Fruit fly (Drosophila melanogaster) whole organism, embryonic: Measurements from ENCODE around the gene CG6040.

ENCODE experiments used
- Atf3 ChIP-seq: fragments of 200-800 bp; sonication (Bioruptor generic); optimal IDR thresholded peaks from 3 replicates; lab custom pipeline; 2016; ENCODE audit warnings: missing biosample characterization, missing genetic modification characterization
- Blimp-1 ChIP-seq: fragments of 200-800 bp; sonication (Bioruptor generic); optimal IDR thresholded peaks from 3 replicates; lab custom pipeline; 2018; ENCODE audit warnings: missing biosample characterization, missing genetic modification characterization, mild to moderate bottlenecking, moderate library complexity, missing genetic modification reagents
- CG10274 ChIP-seq: fragments of 200-800 bp; sonication (Bioruptor generic); optimal IDR thresholded peaks from 3 replicates; lab custom pipeline; 2017; ENCODE audit warnings: missing biosample characterization, mild to moderate bottlenecking, missing genetic modification characterization
- CG10654 ChIP-seq: fragments of 200-800 bp; sonication (Bioruptor generic); optimal IDR thresholded peaks from 2 replicates; lab custom pipeline; 2016; ENCODE audit warnings: missing biosample characterization, missing genetic modification characterization
- CG12236 ChIP-seq: fragments of 200-800 bp; sonication (Bioruptor generic); optimal IDR thresholded peaks from 2 replicates; lab custom pipeline; 2016; ENCODE audit warnings: missing biosample characterization, missing genetic modification characterization
- CG13624 ChIP-seq: fragments of 200-800 bp; sonication (Bioruptor generic); optimal IDR thresholded peaks from 2 replicates; lab custom pipeline; 2016; ENCODE audit warnings: missing biosample characterization, missing genetic modification characterization
- CG13775 ChIP-seq: fragments of 200-800 bp; sonication (Bioruptor generic); optimal IDR thresholded peaks from 3 replicates; lab custom pipeline; 2017; ENCODE audit warnings: missing biosample characterization, mild to moderate bottlenecking, missing genetic modification characterization
- CG14965 ChIP-seq: fragments of 200-800 bp; sonication (Bioruptor generic); optimal IDR thresholded peaks from 2 replicates; lab custom pipeline; 2016; ENCODE audit warnings: missing biosample characterization, missing genetic modification characterization, borderline replicate concordance
- CG1647 ChIP-seq: fragments of 200-800 bp; sonication (Bioruptor generic); optimal IDR thresholded peaks from 3 replicates; lab custom pipeline; 2016; ENCODE audit warnings: missing biosample characterization, missing genetic modification characterization
- CG2120 ChIP-seq: fragments of 200-800 bp; sonication (Bioruptor generic); optimal IDR thresholded peaks from 3 replicates; lab custom pipeline; 2016; ENCODE audit warnings: missing biosample characterization, missing genetic modification characterization
- CG30431 ChIP-seq: fragments of 200-800 bp; sonication (Bioruptor generic); optimal IDR thresholded peaks from 2 replicates; lab custom pipeline; 2017; ENCODE audit warnings: missing biosample characterization, missing genetic modification characterization
- CG32532 ChIP-seq: fragments of 200-800 bp; sonication (Bioruptor generic); IDR thresholded peaks from 2 replicates; pipeline ENCODE4 v1.3.6; 2022; ENCODE audit warnings: missing biosample characterization, missing genetic modification characterization
- CG6254 ChIP-seq: fragments of 200-800 bp; sonication (Bioruptor generic); optimal IDR thresholded peaks from 3 replicates; lab custom pipeline; 2017; ENCODE audit warnings: mild to moderate bottlenecking, missing biosample characterization, missing genetic modification reagents, missing genetic modification characterization
- CG6683 ChIP-seq: fragments of 200-800 bp; sonication (Bioruptor generic); optimal IDR thresholded peaks from 2 replicates; lab custom pipeline; 2017; ENCODE audit warnings: missing biosample characterization, mild to moderate bottlenecking, missing genetic modification characterization, missing genetic modification reagents
- CG6689 ChIP-seq: fragments of 200-800 bp; sonication (Bioruptor generic); IDR thresholded peaks from 2 replicates; pipeline ENCODE4 v1.3.6; 2022; ENCODE audit warnings: missing biosample characterization, missing genetic modification characterization
- CG7839 ChIP-seq: fragments of 200-800 bp; sonication (Bioruptor generic); optimal IDR thresholded peaks from 3 replicates; lab custom pipeline; 2018; ENCODE audit warnings: missing biosample characterization, mild to moderate bottlenecking, missing genetic modification characterization, moderate library complexity
- CG7928 ChIP-seq: fragments of 200-800 bp; sonication (Bioruptor generic); optimal IDR thresholded peaks from 2 replicates; lab custom pipeline; 2017; ENCODE audit warnings: missing biosample characterization, mild to moderate bottlenecking, missing genetic modification characterization
- CG8281 ChIP-seq: fragments of 200-800 bp; sonication (Bioruptor generic); optimal IDR thresholded peaks from 2 replicates; lab custom pipeline; 2018; ENCODE audit warnings: missing biosample characterization, mild to moderate bottlenecking, missing genetic modification characterization, moderate library complexity
- GATAe ChIP-seq: fragments of 200-800 bp; sonication (Bioruptor generic); conservative IDR thresholded peaks from 2 replicates; pipeline ENCODE4 v1.3.6; 2022; ENCODE audit warnings: missing biosample characterization, missing genetic modification characterization
- H15 ChIP-seq: fragments of 200-800 bp; sonication (Bioruptor generic); IDR thresholded peaks from 3 replicates; pipeline ENCODE4 v1.3.6; 2022; ENCODE audit warnings: missing biosample characterization, missing genetic modification characterization
- HmgD ChIP-seq: fragments of 200-800 bp; sonication (Bioruptor generic); optimal IDR thresholded peaks from 3 replicates; lab custom pipeline; 2016; ENCODE audit warnings: missing biosample characterization, missing genetic modification characterization
- HmgZ ChIP-seq: fragments of 200-800 bp; sonication (Bioruptor generic); optimal IDR thresholded peaks from 2 replicates; lab custom pipeline; 2018; ENCODE audit warnings: missing biosample characterization, mild to moderate bottlenecking, missing genetic modification characterization
- Hr39 ChIP-seq: fragments of >200 bp; optimal IDR thresholded peaks from 2 replicates; lab custom pipeline; 2017
- Pdp1 ChIP-seq, 2 experiments: fragments of 200-800 bp; sonication (Bioruptor generic); optimal IDR thresholded peaks; 3 replicates each; lab custom pipeline; 2016; ENCODE audit warnings: missing biosample characterization in 2 of 2, missing genetic modification characterization in 2 of 2, mild to moderate bottlenecking in 1 of 2, moderate library complexity in 1 of 2
- bcd ChIP-seq: fragments of 200-800 bp; sonication (Bioruptor generic); optimal IDR thresholded peaks from 2 replicates; lab custom pipeline; 2017; ENCODE audit warnings: missing biosample characterization, mild to moderate bottlenecking, missing genetic modification characterization
- br ChIP-seq: fragments of >200 bp; optimal IDR thresholded peaks from 2 replicates; lab custom pipeline; 2017
- btn ChIP-seq: fragments of 200-800 bp; sonication (Bioruptor generic); optimal IDR thresholded peaks from 2 replicates; lab custom pipeline; 2016; ENCODE audit warnings: missing biosample characterization, missing genetic modification characterization
- caup ChIP-seq: fragments of 200-800 bp; sonication (Bioruptor generic); optimal IDR thresholded peaks from 3 replicates; lab custom pipeline; 2017; ENCODE audit warnings: missing biosample characterization, mild to moderate bottlenecking, missing genetic modification characterization, moderate library complexity; ENCODE audit not compliant: severe bottlenecking
- ci ChIP-seq: fragments of 200-800 bp; sonication (Bioruptor generic); IDR thresholded peaks from 3 replicates; pipeline ENCODE4 v1.3.6; 2022; ENCODE audit warnings: missing biosample characterization, missing genetic modification characterization
- dati ChIP-seq: fragments of 200-800 bp; sonication (Bioruptor generic); IDR thresholded peaks from 2 replicates; pipeline ENCODE4 v1.3.6; 2022; ENCODE audit warnings: missing biosample characterization, missing genetic modification characterization
- eve ChIP-seq, 2 experiments: fragments of >200 bp; optimal IDR thresholded peaks; 2 replicates each; lab custom pipeline; 2017; ENCODE audit warnings: missing biosample characterization in 2 of 2, missing genetic modification characterization in 2 of 2
- exex ChIP-seq: fragments of 200-800 bp; sonication (Bioruptor generic); optimal IDR thresholded peaks from 4 replicates; lab custom pipeline; 2018; ENCODE audit warnings: missing biosample characterization, mild to moderate bottlenecking, missing genetic modification characterization, moderate library complexity
- fd64A ChIP-seq: fragments of 200-800 bp; sonication (Bioruptor generic); optimal IDR thresholded peaks from 3 replicates; lab custom pipeline; 2018; ENCODE audit warnings: missing biosample characterization, mild to moderate bottlenecking, missing genetic modification characterization
- ftz-f1 ChIP-seq: fragments of 200-800 bp; sonication (Bioruptor generic); optimal IDR thresholded peaks from 2 replicates; lab custom pipeline; 2016; ENCODE audit warnings: missing biosample characterization, missing genetic modification characterization
- gro ChIP-seq: fragments of 200-800 bp; sonication (Bioruptor generic); optimal IDR thresholded peaks from 2 replicates; lab custom pipeline; 2016; ENCODE audit warnings: missing biosample characterization, missing genetic modification characterization
- gsb-n ChIP-seq: fragments of 200-800 bp; sonication (Bioruptor generic); optimal IDR thresholded peaks from 3 replicates; lab custom pipeline; 2018; ENCODE audit warnings: missing biosample characterization, mild to moderate bottlenecking, missing genetic modification characterization
- hkb ChIP-seq, 2 experiments: fragments of 200-800 bp in 1 of 2; fragments of >200 bp in 1 of 2; sonication (Bioruptor generic) in 1 of 2; IDR thresholded peaks in 1 of 2; optimal IDR thresholded peaks in 1 of 2; 2 replicates each; pipeline versions ENCODE4 v1.3.6 to Lab custom; 2017 to 2022; ENCODE audit warnings: missing biosample characterization in 1 of 2, missing genetic modification characterization in 1 of 2
- insv ChIP-seq, 2 experiments: fragments of 200-800 bp; sonication (Bioruptor generic); optimal IDR thresholded peaks; 3 replicates each; lab custom pipeline; 2016 to 2018; ENCODE audit warnings: missing biosample characterization in 2 of 2, missing genetic modification characterization in 2 of 2
- luna ChIP-seq: fragments of 200-800 bp; sonication (Bioruptor generic); optimal IDR thresholded peaks from 2 replicates; lab custom pipeline; 2016; ENCODE audit warnings: missing biosample characterization, missing genetic modification characterization
- nmo ChIP-seq: fragments of 200-800 bp; sonication (Bioruptor generic); optimal IDR thresholded peaks from 2 replicates; lab custom pipeline; 2018; ENCODE audit warnings: missing biosample characterization, mild to moderate bottlenecking, missing genetic modification characterization, moderate library complexity
- pfk ChIP-seq: fragments of 200-800 bp; sonication (Bioruptor generic); optimal IDR thresholded peaks from 2 replicates; lab custom pipeline; 2018; ENCODE audit warnings: missing biosample characterization, mild to moderate bottlenecking, missing genetic modification characterization, moderate library complexity
- psq ChIP-seq: fragments of 200-800 bp; sonication (Bioruptor generic); optimal IDR thresholded peaks from 2 replicates; lab custom pipeline; 2017; ENCODE audit warnings: missing biosample characterization, missing genetic modification characterization
- ranshi ChIP-seq: fragments of 200-800 bp; sonication (Bioruptor generic); IDR thresholded peaks from 2 replicates; pipeline ENCODE4 v1.3.6; 2022; ENCODE audit warnings: missing biosample characterization, missing genetic modification characterization
- sd ChIP-seq: fragments of 200-800 bp; sonication (Bioruptor generic); optimal IDR thresholded peaks from 3 replicates; lab custom pipeline; 2018; ENCODE audit warnings: missing biosample characterization, mild to moderate bottlenecking, missing genetic modification characterization, moderate library complexity
- sens-2 ChIP-seq: fragments of 200-800 bp; sonication (Bioruptor generic); IDR thresholded peaks from 2 replicates; pipeline ENCODE4 v1.3.6; 2022; ENCODE audit warnings: missing biosample characterization, missing genetic modification characterization
- sim ChIP-seq: fragments of 200-800 bp; sonication (Bioruptor generic); IDR thresholded peaks from 2 replicates; pipeline ENCODE4 v1.3.6; 2022; ENCODE audit warnings: missing biosample characterization, missing genetic modification characterization
- slbo ChIP-seq: fragments of 200-800 bp; sonication (Bioruptor generic); IDR thresholded peaks from 2 replicates; pipeline ENCODE4 v1.3.6; 2022; ENCODE audit warnings: missing biosample characterization, missing genetic modification characterization
- tgo ChIP-seq: fragments of 200-800 bp; sonication (Bioruptor generic); IDR thresholded peaks from 3 replicates; pipeline ENCODE4 v1.3.6; 2022; ENCODE audit warnings: missing biosample characterization, missing genetic modification characterization
- trh ChIP-seq: fragments of 200-800 bp; sonication (Bioruptor generic); optimal IDR thresholded peaks from 2 replicates; lab custom pipeline; 2016; ENCODE audit warnings: missing biosample characterization, missing genetic modification characterization
- twi ChIP-seq: fragments of 200-800 bp; optimal IDR thresholded peaks from 2 replicates; lab custom pipeline; 2019; ENCODE audit warnings: missing biosample characterization, mild to moderate bottlenecking, missing genetic modification characterization, moderate library complexity
- usp ChIP-seq: fragments of >200 bp; optimal IDR thresholded peaks from 2 replicates; lab custom pipeline; 2017; ENCODE audit warnings: missing biosample characterization, missing genetic modification characterization

CG6040 gene

dm6 chr3R:19088962-19089597 is 7.7 kb upstream of the CG6040 start (continued):
- TF ChIP-seq HmgD (GFP tag; lab: Kevin White, UChicago), result no peak
- TF ChIP-seq psq, result no peak
- TF ChIP-seq CG7928, result no peak
- no peak for TF ChIP-seq fd64A (GFP tag; lab: Kevin White, UChicago)
- no peak for TF ChIP-seq Hr39 (lab: Kevin White, UChicago)
- no peak for TF ChIP-seq gro (GFP tag; lab: Kevin White, UChicago)
- TF ChIP-seq GATAe, result peak; percentile 44; the same call in 1 of the 2 replicates
- TF ChIP-seq exex (tag; lab: Kevin White, UChicago), result peak; percentile 85
- TF ChIP-seq Pdp1 (GFP tag; optimal IDR thresholded peaks at IDR 0.05; lab: Kevin White, UChicago), result peak in 1 of 2 experiments; percentile 68
- no peak for TF ChIP-seq sim (GFP tag; lab: Robert Waterston, UW)
- TF ChIP-seq tgo (GFP tag; lab: Robert Waterston, UW), result no peak
- TF ChIP-seq CG30431, result no peak
- no peak for TF ChIP-seq H15 (GFP tag; lab: Robert Waterston, UW)
- no peak for TF ChIP-seq ranshi (GFP tag; lab: Robert Waterston, UW)
- TF ChIP-seq CG6683, result no peak
- no peak for TF ChIP-seq CG10654 (GFP tag; lab: Kevin White, UChicago)
- peak; percentile 11 for TF ChIP-seq HmgZ (tag; lab: Kevin White, UChicago)
- no peak for TF ChIP-seq eve (GFP tag; optimal IDR thresholded peaks at IDR 0.05; lab: Kevin White, UChicago)
- no peak for TF ChIP-seq nmo (GFP tag; lab: Kevin White, UChicago)
- TF ChIP-seq CG13775 (GFP tag; lab: Kevin White, UChicago), result no peak
- no peak for TF ChIP-seq trh (GFP tag; lab: Kevin White, UChicago)
- TF ChIP-seq slbo (GFP tag; lab: Robert Waterston, UW), result no peak
- TF ChIP-seq bcd (GFP tag; lab: Kevin White, UChicago), result no peak
- TF ChIP-seq Blimp-1 (GFP tag; lab: Kevin White, UChicago), result no peak
- no peak for TF ChIP-seq CG7839 (tag; lab: Kevin White, UChicago)
- TF ChIP-seq CG6254 (GFP tag; lab: Kevin White, UChicago), result no peak
- TF ChIP-seq CG32532 (GFP tag; lab: Robert Waterston, UW), result no peak
- no peak for TF ChIP-seq Atf3 (GFP tag; lab: Kevin White, UChicago)
- no peak for TF ChIP-seq CG12236 (GFP tag; lab: Kevin White, UChicago)
- no peak for TF ChIP-seq CG6689 (GFP tag; lab: Robert Waterston, UW)
- TF ChIP-seq hkb (optimal IDR thresholded peaks at IDR 0.05; lab: Kevin White, UChicago), result no peak
- no peak for TF ChIP-seq hkb (GFP tag; IDR thresholded peaks at IDR 0.05; lab: Robert Waterston, UW)
- no peak for TF ChIP-seq CG1647 (GFP tag; lab: Kevin White, UChicago)
- TF ChIP-seq pfk (GFP tag; lab: Kevin White, UChicago), result no peak
- TF ChIP-seq ftz-f1 (GFP tag; lab: Kevin White, UChicago), result peak; percentile 10
- no peak for TF ChIP-seq CG10274 (GFP tag; lab: Kevin White, UChicago)
- no peak for TF ChIP-seq gsb-n (tag; lab: Kevin White, UChicago)
- TF ChIP-seq ci (GFP tag; lab: Robert Waterston, UW), result no peak
- TF ChIP-seq luna, result no peak
- no peak for TF ChIP-seq dati (GFP tag; lab: Robert Waterston, UW)
- TF ChIP-seq insv (GFP tag; optimal IDR thresholded peaks at IDR 0.05; lab: Kevin White, UChicago), result no peak
- TF ChIP-seq CG2120 (GFP tag; lab: Kevin White, UChicago), result no peak
- TF ChIP-seq btn (GFP tag; lab: Kevin White, UChicago), result no peak
- TF ChIP-seq sens-2 (GFP tag; lab: Robert Waterston, UW), result no peak
- TF ChIP-seq caup (GFP tag; lab: Kevin White, UChicago), result peak; percentile 16
- no peak for TF ChIP-seq usp (GFP tag; lab: Kevin White, UChicago)
- TF ChIP-seq br, result no peak
- TF ChIP-seq twi (tag; lab: Kevin White, UChicago), result no peak
- no peak for TF ChIP-seq CG13624 (GFP tag; lab: Kevin White, UChicago)
- TF ChIP-seq sd (tag; lab: Kevin White, UChicago), result peak; percentile 93
- TF ChIP-seq CG8281 (tag; lab: Kevin White, UChicago), result no peak
- no peak for TF ChIP-seq CG14965 (GFP tag; lab: Kevin White, UChicago)
